Fruit fly (Drosophila melanogaster) whole organism, embryonic: Measurements from ENCODE around the gene aph-1.

Source experiments
- Adf1 ChIP-seq: fragments of 200-800 bp; sonication (Bioruptor generic); IDR thresholded peaks from 2 replicates; pipeline ENCODE4 v1.3.6; 2022; ENCODE audit warnings: missing biosample characterization, missing genetic modification characterization
- Antp ChIP-seq: fragments of 200-800 bp; sonication (Bioruptor generic); optimal IDR thresholded peaks from 3 replicates; lab custom pipeline; 2016; ENCODE audit warnings: missing biosample characterization, missing genetic modification characterization
- Atf-2 ChIP-seq: fragments of 200-800 bp; sonication (Bioruptor generic); optimal IDR thresholded peaks from 2 replicates; lab custom pipeline; 2016; ENCODE audit warnings: missing biosample characterization, missing genetic modification characterization
- CG17612 ChIP-seq: fragments of 200-800 bp; sonication (Bioruptor generic); IDR thresholded peaks from 2 replicates; pipeline ENCODE4 v1.3.6; 2022; ENCODE audit warnings: missing biosample characterization, missing genetic modification characterization
- CG6175 ChIP-seq: fragments of 200-800 bp; sonication (Bioruptor generic); IDR thresholded peaks from 3 replicates; pipeline ENCODE4 v1.3.6; 2022; ENCODE audit warnings: missing biosample characterization, missing genetic modification characterization
- CG6272 ChIP-seq: fragments of 200-800 bp; sonication (Bioruptor generic); IDR thresholded peaks from 2 replicates; pipeline ENCODE4 v1.3.6; 2022; ENCODE audit warnings: missing biosample characterization, missing genetic modification characterization
- CG8290 ChIP-seq, 3 experiments: fragments of 200-800 bp; sonication (Bioruptor generic); optimal IDR thresholded peaks; 2 replicates each; lab custom pipeline; 2016 to 2019; ENCODE audit warnings: missing biosample characterization in 3 of 3, missing genetic modification characterization in 3 of 3, mild to moderate bottlenecking in 2 of 3, moderate library complexity in 1 of 3
- CG9437 ChIP-seq: fragments of 200-800 bp; sonication (Bioruptor generic); optimal IDR thresholded peaks from 2 replicates; lab custom pipeline; 2018; ENCODE audit warnings: missing biosample characterization, mild to moderate bottlenecking, missing genetic modification characterization
- CrebB ChIP-seq: fragments of 200-800 bp; sonication (Bioruptor generic); optimal IDR thresholded peaks from 3 replicates; lab custom pipeline; 2018; ENCODE audit warnings: missing biosample characterization, mild to moderate bottlenecking, missing genetic modification characterization
- ERR ChIP-seq: fragments of 200-800 bp; sonication (Bioruptor generic); optimal IDR thresholded peaks from 2 replicates; lab custom pipeline; 2016; ENCODE audit warnings: missing biosample characterization, missing genetic modification characterization
- Elba2 ChIP-seq: fragments of 200-800 bp; sonication (Bioruptor generic); optimal IDR thresholded peaks from 3 replicates; lab custom pipeline; 2016; ENCODE audit warnings: missing biosample characterization, missing genetic modification characterization
- Ets65A ChIP-seq: fragments of 200-800 bp; sonication (Bioruptor generic); peaks from one replicate; lab custom pipeline; 2016; ENCODE audit warnings: missing biosample characterization, missing genetic modification characterization
- Fer3 ChIP-seq: fragments of 200-800 bp; sonication (Bioruptor generic); optimal IDR thresholded peaks from 2 replicates; lab custom pipeline; 2018; ENCODE audit warnings: missing biosample characterization, mild to moderate bottlenecking, missing genetic modification characterization, moderate library complexity
- Gsc ChIP-seq: fragments of 200-800 bp; sonication (Bioruptor generic); IDR thresholded peaks from 2 replicates; pipeline ENCODE4 v1.3.6; 2022; ENCODE audit warnings: missing biosample characterization, missing genetic modification characterization
- Hr78 ChIP-seq, 2 experiments: fragments of 200-800 bp in 1 of 2; fragments of >200 bp in 1 of 2; sonication (Bioruptor generic) in 1 of 2; optimal IDR thresholded peaks; 2 replicates each; lab custom pipeline; 2017 to 2019; ENCODE audit warnings: missing biosample characterization in 2 of 2, missing genetic modification characterization in 2 of 2, mild to moderate bottlenecking in 1 of 2, moderate library complexity in 1 of 2
- Hsf ChIP-seq: fragments of 200-800 bp; sonication (Bioruptor generic); optimal IDR thresholded peaks from 3 replicates; lab custom pipeline; 2016; ENCODE audit warnings: missing biosample characterization, missing genetic modification characterization
- MBD-R2 ChIP-seq: fragments of 200-800 bp; sonication (Bioruptor generic); IDR thresholded peaks from 2 replicates; pipeline ENCODE4 v1.3.6; 2022; ENCODE audit warnings: missing biosample characterization, missing genetic modification characterization
- NK7.1 ChIP-seq: fragments of 200-800 bp; sonication (Bioruptor generic); optimal IDR thresholded peaks from 3 replicates; lab custom pipeline; 2016; ENCODE audit warnings: missing biosample characterization, missing genetic modification characterization
- Nf-YC ChIP-seq: fragments of 200-800 bp; optimal IDR thresholded peaks from 3 replicates; lab custom pipeline; 2019; ENCODE audit warnings: missing biosample characterization, mild to moderate bottlenecking, missing genetic modification characterization, moderate library complexity
- Opbp ChIP-seq: fragments of 200-800 bp; sonication (Bioruptor generic); IDR thresholded peaks from 3 replicates; pipeline ENCODE4 v1.3.6; 2022; ENCODE audit warnings: missing biosample characterization, missing genetic modification characterization; ENCODE audit not compliant: partially characterized antibody
- Pdp1 ChIP-seq, 2 experiments: fragments of 200-800 bp; sonication (Bioruptor generic); optimal IDR thresholded peaks; 3 replicates each; lab custom pipeline; 2016; ENCODE audit warnings: missing biosample characterization in 2 of 2, missing genetic modification characterization in 2 of 2, mild to moderate bottlenecking in 1 of 2, moderate library complexity in 1 of 2
- Trl ChIP-seq, 3 experiments: fragments of >200 bp in 2 of 3; fragments of 200-800 bp in 1 of 3; sonication (Bioruptor generic) in 1 of 3; optimal IDR thresholded peaks; 2 replicates in 1 of 3; 3 replicates in 2 of 3; lab custom pipeline; 2016 to 2017; ENCODE audit warnings: missing biosample characterization in 1 of 3, missing genetic modification characterization in 1 of 3
- bab2 ChIP-seq: fragments of 200-800 bp; sonication (Bioruptor generic); optimal IDR thresholded peaks from 2 replicates; lab custom pipeline; 2016; ENCODE audit warnings: missing biosample characterization, missing genetic modification characterization
- bigmax ChIP-seq: fragments of 200-800 bp; sonication (Bioruptor generic); optimal IDR thresholded peaks from 2 replicates; lab custom pipeline; 2018; ENCODE audit warnings: missing biosample characterization, mild to moderate bottlenecking, missing genetic modification characterization
- dati ChIP-seq: fragments of 200-800 bp; sonication (Bioruptor generic); IDR thresholded peaks from 2 replicates; pipeline ENCODE4 v1.3.6; 2022; ENCODE audit warnings: missing biosample characterization, missing genetic modification characterization
- dm ChIP-seq: fragments of 200-800 bp; sonication (Bioruptor generic); optimal IDR thresholded peaks from 3 replicates; lab custom pipeline; 2016; ENCODE audit warnings: missing biosample characterization, missing genetic modification characterization
- dmrt11E ChIP-seq: fragments of 200-800 bp; sonication (Bioruptor generic); optimal IDR thresholded peaks from 3 replicates; lab custom pipeline; 2018; ENCODE audit warnings: missing biosample characterization, mild to moderate bottlenecking, missing genetic modification characterization, moderate library complexity
- exex ChIP-seq: fragments of 200-800 bp; sonication (Bioruptor generic); optimal IDR thresholded peaks from 4 replicates; lab custom pipeline; 2018; ENCODE audit warnings: missing biosample characterization, mild to moderate bottlenecking, missing genetic modification characterization, moderate library complexity
- gcm ChIP-seq: fragments of 200-800 bp; sonication (Bioruptor generic); optimal IDR thresholded peaks from 2 replicates; lab custom pipeline; 2019; ENCODE audit warnings: missing biosample characterization, mild to moderate bottlenecking, missing genetic modification characterization, moderate library complexity
- grau ChIP-seq: fragments of 200-800 bp; optimal IDR thresholded peaks from 3 replicates; lab custom pipeline; 2019; ENCODE audit warnings: missing biosample characterization, mild to moderate bottlenecking, missing genetic modification characterization, moderate library complexity
- grn ChIP-seq: fragments of 200-800 bp; sonication (Bioruptor generic); optimal IDR thresholded peaks from 3 replicates; lab custom pipeline; 2017; ENCODE audit warnings: missing biosample characterization, missing genetic modification characterization
- gt ChIP-seq: fragments of 200-800 bp; sonication (Bioruptor generic); IDR thresholded peaks from 2 replicates; pipeline ENCODE4 v1.3.6; 2022; ENCODE audit warnings: missing biosample characterization, missing genetic modification characterization
- hbn ChIP-seq: fragments of 200-800 bp; sonication (Bioruptor generic); IDR thresholded peaks from 2 replicates; pipeline ENCODE4 v1.3.6; 2022; ENCODE audit warnings: missing biosample characterization, missing genetic modification characterization; ENCODE audit not compliant: partially characterized antibody
- jing ChIP-seq: fragments of 200-800 bp; sonication (Bioruptor generic); optimal IDR thresholded peaks from 2 replicates; lab custom pipeline; 2018; ENCODE audit warnings: missing biosample characterization, mild to moderate bottlenecking, missing genetic modification characterization
- knrl ChIP-seq: fragments of 200-800 bp; sonication (Bioruptor generic); IDR thresholded peaks from 3 replicates; pipeline ENCODE4 v1.3.6; 2022; ENCODE audit warnings: missing biosample characterization, missing genetic modification characterization; ENCODE audit not compliant: partially characterized antibody
- maf-S ChIP-seq: fragments of 200-800 bp; sonication (Bioruptor generic); optimal IDR thresholded peaks from 2 replicates; lab custom pipeline; 2016; ENCODE audit warnings: missing biosample characterization, missing genetic modification characterization
- oc ChIP-seq: fragments of 200-800 bp; sonication (Bioruptor generic); optimal IDR thresholded peaks from 2 replicates; lab custom pipeline; 2018; ENCODE audit warnings: missing biosample characterization, mild to moderate bottlenecking, missing genetic modification characterization, moderate library complexity
- p53 ChIP-seq: fragments of 200-800 bp; sonication (Bioruptor generic); optimal IDR thresholded peaks from 2 replicates; lab custom pipeline; 2016; ENCODE audit warnings: missing biosample characterization, missing genetic modification characterization
- pum ChIP-seq: fragments of 200-800 bp; sonication (Bioruptor generic); optimal IDR thresholded peaks from 2 replicates; lab custom pipeline; 2016; ENCODE audit warnings: missing biosample characterization, missing genetic modification characterization
- sd ChIP-seq: fragments of 200-800 bp; sonication (Bioruptor generic); optimal IDR thresholded peaks from 3 replicates; lab custom pipeline; 2018; ENCODE audit warnings: missing biosample characterization, mild to moderate bottlenecking, missing genetic modification characterization, moderate library complexity
- sug ChIP-seq: fragments of 200-800 bp; optimal IDR thresholded peaks from 2 replicates; lab custom pipeline; 2019; ENCODE audit warnings: missing biosample characterization, mild to moderate bottlenecking, missing genetic modification characterization, moderate library complexity
- zen ChIP-seq: fragments of 200-800 bp; sonication (Bioruptor generic); optimal IDR thresholded peaks from 3 replicates; lab custom pipeline; 2018; ENCODE audit warnings: missing biosample characterization, mild to moderate bottlenecking, missing genetic modification characterization, moderate library complexity
- zf30C ChIP-seq: fragments of 200-800 bp; sonication (Bioruptor generic); optimal IDR thresholded peaks from 3 replicates; lab custom pipeline; 2018; ENCODE audit warnings: missing biosample characterization, mild to moderate bottlenecking, missing genetic modification characterization

Gene aph-1

dm6 chr2L:2752460-2753411, 13.3 kb upstream of the aph-1 start, which contains the start of gene Pgk (continued):
- TF ChIP-seq knrl (GFP tag; lab: Robert Waterston, UW) (no peak), hbn (no peak), Antp (GFP tag; lab: Kevin White, UChicago) (peak; percentile 53), Hsf (GFP tag; lab: Kevin White, UChicago) (peak; percentile 23), exex (tag; lab: Kevin White, UChicago) (peak; percentile 65), p53 (peak; percentile 98), CG9437 (GFP tag; lab: Kevin White, UChicago) (peak; percentile 30), Opbp (GFP tag; lab: Robert Waterston, UW) (no peak)

dm6 chr2L:2753789-2754436, 12.1 kb upstream of the aph-1 start:
- peak; percentile 47 for TF ChIP-seq sug
- peak in 1 of 2 experiments; percentile 21 for TF ChIP-seq Pdp1 (GFP tag; optimal IDR thresholded peaks at IDR 0.05; lab: Kevin White, UChicago)
- no peak for TF ChIP-seq Fer3
- no peak for TF ChIP-seq Atf-2
- TF ChIP-seq exex (tag; lab: Kevin White, UChicago): peak; percentile 70
- peak; percentile 45 for TF ChIP-seq grn
- TF ChIP-seq zf30C: no peak
- no peak for TF ChIP-seq CrebB (tag; lab: Kevin White, UChicago)
- no peak for TF ChIP-seq grau
- no peak for TF ChIP-seq ERR (GFP tag; lab: Kevin White, UChicago)
- no peak for TF ChIP-seq CG6175
- no peak for TF ChIP-seq CG6272 (GFP tag; lab: Robert Waterston, UW)
- TF ChIP-seq bigmax: peak; percentile 69
- TF ChIP-seq dm (GFP tag; lab: Kevin White, UChicago): no peak
- no peak for TF ChIP-seq CG8290 (GFP tag; optimal IDR thresholded peaks at IDR 0.05; lab: Kevin White, UChicago)
- TF ChIP-seq CG8290 (tag; optimal IDR thresholded peaks at IDR 0.05; lab: Kevin White, UChicago): peak in 1 of 2 experiments; percentile 5
- TF ChIP-seq NK7.1 (GFP tag; lab: Kevin White, UChicago): no peak
- TF ChIP-seq maf-S (GFP tag; lab: Kevin White, UChicago): no peak
- TF ChIP-seq sd (tag; lab: Kevin White, UChicago): peak; percentile 89
- peak; percentile 62 for TF ChIP-seq zen (tag; lab: Kevin White, UChicago)
- TF ChIP-seq Hr78 (GFP tag; optimal IDR thresholded peaks at IDR 0.05; lab: Kevin White, UChicago): peak in 1 of 2 experiments; percentile 25
- TF ChIP-seq Trl (optimal IDR thresholded peaks at IDR 0.05; lab: Kevin White, UChicago): peak in 1 of 2 experiments; percentile 45
- no peak for TF ChIP-seq Trl (GFP tag; optimal IDR thresholded peaks at IDR 0.05; lab: Kevin White, UChicago)
- TF ChIP-seq Ets65A (GFP tag; lab: Kevin White, UChicago): peak; percentile 79

dm6 chr2L:2754437-2755322, 11.4 kb upstream of the aph-1 start:
- TF ChIP-seq maf-S (GFP tag; lab: Kevin White, UChicago): peak; percentile 14
- TF ChIP-seq Gsc (GFP tag; lab: Robert Waterston, UW): no peak
- TF ChIP-seq pum: peak; percentile 61
- TF ChIP-seq gcm (GFP tag; lab: Kevin White, UChicago): peak; percentile 75
- no peak for TF ChIP-seq CG17612 (GFP tag; lab: Robert Waterston, UW)
- no peak for TF ChIP-seq Elba2 (GFP tag; lab: Kevin White, UChicago)
- TF ChIP-seq Adf1 (GFP tag; lab: Robert Waterston, UW): no peak
- peak; percentile 65 for TF ChIP-seq sug
- no peak for TF ChIP-seq gt (GFP tag; lab: Robert Waterston, UW)
- peak; percentile 85 for TF ChIP-seq oc (tag; lab: Kevin White, UChicago)
- TF ChIP-seq bab2 (GFP tag; lab: Kevin White, UChicago): peak; percentile 71
- no peak for TF ChIP-seq MBD-R2
- TF ChIP-seq dmrt11E (tag; lab: Kevin White, UChicago): peak; percentile 52
- peak; percentile 58 for TF ChIP-seq Nf-YC (tag; lab: Kevin White, UChicago)
- TF ChIP-seq jing (GFP tag; lab: Kevin White, UChicago): peak; percentile 8
- no peak for TF ChIP-seq dati (GFP tag; lab: Robert Waterston, UW)
